Fruit fly (Drosophila melanogaster) whole organism, pupa: ENCODE results near the gene EMC2A.

ENCODE experiments used
- CG10348 ChIP-seq: fragments of 200-800 bp; sonication (Bioruptor generic); IDR thresholded peaks from 2 replicates; pipeline ENCODE4 v1.3.6; 2022; ENCODE audit warnings: missing biosample characterization, missing genetic modification characterization
- CG12605 ChIP-seq: fragments of 200-800 bp; sonication (Bioruptor generic); IDR thresholded peaks from 2 replicates; pipeline ENCODE4 v1.3.6; 2022; ENCODE audit warnings: missing biosample characterization, missing genetic modification characterization
- CG13204 ChIP-seq: fragments of 200-800 bp; sonication (Bioruptor generic); optimal IDR thresholded peaks from 2 replicates; lab custom pipeline; 2018; ENCODE audit warnings: missing biosample characterization, mild to moderate bottlenecking, missing genetic modification characterization, moderate library complexity
- CG14655 ChIP-seq: fragments of 200-800 bp; sonication (Bioruptor generic); optimal IDR thresholded peaks from 3 replicates; lab custom pipeline; 2017; ENCODE audit warnings: mild to moderate bottlenecking, missing biosample characterization, missing genetic modification reagents, missing genetic modification characterization
- CG15710 ChIP-seq: fragments of 200-800 bp; sonication (Bioruptor generic); optimal IDR thresholded peaks from 2 replicates; lab custom pipeline; 2018; ENCODE audit warnings: missing biosample characterization, mild to moderate bottlenecking, missing genetic modification characterization, moderate library complexity
- CG17806 ChIP-seq: fragments of 200-800 bp; sonication (Bioruptor generic); optimal IDR thresholded peaks from 2 replicates; lab custom pipeline; 2018; ENCODE audit warnings: missing biosample characterization, mild to moderate bottlenecking, missing genetic modification characterization, moderate library complexity
- CG32121 ChIP-seq: fragments of 200-800 bp; sonication (Bioruptor generic); IDR thresholded peaks from 2 replicates; pipeline ENCODE4 v1.3.6; 2022; ENCODE audit warnings: missing biosample characterization, missing genetic modification characterization
- CG34367 ChIP-seq: fragments of 200-800 bp; sonication (Bioruptor generic); optimal IDR thresholded peaks from 2 replicates; lab custom pipeline; 2018; ENCODE audit warnings: missing biosample characterization, mild to moderate bottlenecking, missing genetic modification characterization
- CG4496 ChIP-seq: fragments of 200-800 bp; sonication (Bioruptor generic); IDR thresholded peaks from 3 replicates; pipeline ENCODE4 v1.3.6; 2022; ENCODE audit warnings: missing biosample characterization, missing genetic modification characterization
- CG8159 ChIP-seq: fragments of 200-800 bp; sonication (Bioruptor generic); optimal IDR thresholded peaks from 3 replicates; lab custom pipeline; 2018; ENCODE audit warnings: missing biosample characterization, mild to moderate bottlenecking, missing genetic modification characterization, moderate library complexity
- CG8301 ChIP-seq: fragments of 200-800 bp; sonication (Bioruptor generic); optimal IDR thresholded peaks from 2 replicates; lab custom pipeline; 2018; ENCODE audit warnings: missing biosample characterization, mild to moderate bottlenecking, missing genetic modification characterization
- CG9948 ChIP-seq: fragments of 200-800 bp; sonication (Bioruptor generic); optimal IDR thresholded peaks from 2 replicates; lab custom pipeline; 2018; ENCODE audit warnings: missing biosample characterization, mild to moderate bottlenecking, missing genetic modification characterization, moderate library complexity
- D1 ChIP-seq: fragments of 200-800 bp; sonication (Bioruptor generic); optimal IDR thresholded peaks from 2 replicates; lab custom pipeline; 2018; ENCODE audit warnings: missing biosample characterization, mild to moderate bottlenecking, missing genetic modification characterization, moderate library complexity
- EcR ChIP-seq: fragments of 200-800 bp; sonication (Bioruptor generic); optimal IDR thresholded peaks from 3 replicates; lab custom pipeline; 2019; ENCODE audit warnings: missing biosample characterization, missing genetic modification characterization, mild to moderate bottlenecking, moderate library complexity, missing genetic modification reagents
- Ets98B ChIP-seq: fragments of 200-800 bp; sonication (Bioruptor generic); IDR thresholded peaks from 2 replicates; pipeline ENCODE4 v1.3.6; 2022; ENCODE audit warnings: missing biosample characterization, missing genetic modification characterization
- Pif1A ChIP-seq: fragments of 200-800 bp; sonication (Bioruptor generic); optimal IDR thresholded peaks from 3 replicates; lab custom pipeline; 2016; ENCODE audit warnings: missing biosample characterization, missing genetic modification characterization
- Pif1B ChIP-seq: fragments of 200-800 bp; sonication (Bioruptor generic); optimal IDR thresholded peaks from 3 replicates; lab custom pipeline; 2016; ENCODE audit warnings: missing biosample characterization, missing genetic modification characterization
- Snoo ChIP-seq: fragments of 200-800 bp; sonication (Bioruptor generic); optimal IDR thresholded peaks from 3 replicates; lab custom pipeline; 2017; ENCODE audit warnings: missing biosample characterization, mild to moderate bottlenecking, missing genetic modification characterization, inconsistent platforms
- fd96Ca ChIP-seq: fragments of 200-800 bp; sonication (Bioruptor generic); IDR thresholded peaks from 3 replicates; pipeline ENCODE4 v1.3.6; 2022; ENCODE audit warnings: missing biosample characterization, missing genetic modification characterization
- gl ChIP-seq: fragments of 200-800 bp; sonication (Bioruptor generic); optimal IDR thresholded peaks from 2 replicates; lab custom pipeline; 2018; ENCODE audit warnings: missing biosample characterization, mild to moderate bottlenecking, missing genetic modification characterization
- rn ChIP-seq: fragments of 200-800 bp; sonication (Bioruptor generic); IDR thresholded peaks from 2 replicates; pipeline ENCODE4 v1.3.6; 2022; ENCODE audit warnings: missing biosample characterization, missing genetic modification characterization

EMC2A gene

dm6 chr3R:16972575-16972974, 23.3 kb downstream of the EMC2A start:
- TF ChIP-seq Pif1B (GFP tag; lab: Kevin White, UChicago) (no peak), Ets98B (no peak), CG12605 (no peak), CG8301 (tag; lab: Kevin White, UChicago) (no peak), rn (no peak), CG14655 (GFP tag; lab: Kevin White, UChicago) (no peak), CG8159 (tag; lab: Kevin White, UChicago) (no peak), CG32121 (no peak)

dm6 chr3R:16972136-16972535, 23.7 kb downstream of the EMC2A start, which contains the start of gene Abd-B:
TSS of gene Abd-B (minus strand) at chr3R:16972236.
- TF ChIP-seq fd96Ca: no peak
- TF ChIP-seq CG8159 (tag; lab: Kevin White, UChicago): no peak
- TF ChIP-seq gl (tag; lab: Kevin White, UChicago): no peak
- TF ChIP-seq Pif1B (GFP tag; lab: Kevin White, UChicago): no peak
- TF ChIP-seq rn: no peak
- TF ChIP-seq CG9948 (tag; lab: Kevin White, UChicago): no peak
- no peak for TF ChIP-seq CG14655 (GFP tag; lab: Kevin White, UChicago)

DNA sequence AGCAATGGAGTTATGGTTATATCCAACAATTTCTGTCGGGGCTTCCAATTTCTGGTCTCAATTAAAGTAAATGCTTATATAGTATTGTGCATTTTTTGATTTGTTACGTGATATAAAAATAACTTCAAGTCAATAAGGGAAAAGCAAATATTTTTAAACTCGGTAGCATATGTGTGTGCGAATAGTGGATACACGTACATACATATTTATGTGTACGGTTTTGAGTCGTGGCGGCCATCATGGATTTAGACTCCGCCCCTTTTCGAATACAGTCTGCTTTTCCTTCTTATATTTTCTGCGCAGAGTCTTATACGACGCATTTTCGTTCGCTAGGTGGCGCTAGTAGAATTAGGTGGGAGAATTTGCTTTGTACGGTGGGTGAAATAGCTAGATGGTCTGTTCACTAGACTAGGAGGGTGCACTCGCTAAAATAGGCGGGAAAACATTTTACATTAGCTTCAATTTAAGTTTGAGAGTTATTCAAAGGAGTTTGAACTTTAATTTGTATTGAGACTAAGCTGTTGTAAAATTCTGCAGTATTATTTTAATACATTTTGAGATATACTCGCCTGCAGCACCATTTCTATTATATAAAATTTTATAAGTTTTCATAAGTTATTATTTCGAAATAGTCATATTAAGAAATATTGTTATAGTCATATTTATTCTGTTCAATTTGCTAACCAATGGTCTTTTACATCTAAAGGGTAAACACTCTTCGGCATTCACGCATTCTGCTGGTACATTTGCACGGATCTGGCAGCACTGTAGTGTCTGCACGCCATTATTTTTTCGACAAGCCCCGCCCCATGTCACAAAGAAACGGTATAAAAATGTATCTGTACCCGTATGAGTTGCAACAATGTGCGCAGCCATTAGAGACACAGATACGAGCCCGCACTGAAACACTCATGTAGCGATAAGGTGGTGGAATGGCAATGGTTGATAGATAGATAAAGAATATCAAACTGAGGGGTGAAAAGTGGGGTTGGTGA, 26.2 kb downstream of the EMC2A start:
- TF ChIP-seq CG32121 (peak; percentile 72; the same call in 1 of the 2 replicates), CG34367 (peak; percentile 44), CG10348 (no peak), D1 (tag; lab: Kevin White, UChicago) (peak; percentile 13), EcR (GFP tag; lab: Kevin White, UChicago) (no peak), CG14655 (GFP tag; lab: Kevin White, UChicago) (peak; percentile 74), fd96Ca (no peak), Snoo (tag; lab: Kevin White, UChicago) (peak; percentile 40), CG8159 (tag; lab: Kevin White, UChicago) (peak; percentile 58), Pif1A (GFP tag; lab: Kevin White, UChicago) (no peak), gl (tag; lab: Kevin White, UChicago) (peak; percentile 16), Pif1B (GFP tag; lab: Kevin White, UChicago) (peak; percentile 27), Ets98B (peak; percentile 76)

DNA sequence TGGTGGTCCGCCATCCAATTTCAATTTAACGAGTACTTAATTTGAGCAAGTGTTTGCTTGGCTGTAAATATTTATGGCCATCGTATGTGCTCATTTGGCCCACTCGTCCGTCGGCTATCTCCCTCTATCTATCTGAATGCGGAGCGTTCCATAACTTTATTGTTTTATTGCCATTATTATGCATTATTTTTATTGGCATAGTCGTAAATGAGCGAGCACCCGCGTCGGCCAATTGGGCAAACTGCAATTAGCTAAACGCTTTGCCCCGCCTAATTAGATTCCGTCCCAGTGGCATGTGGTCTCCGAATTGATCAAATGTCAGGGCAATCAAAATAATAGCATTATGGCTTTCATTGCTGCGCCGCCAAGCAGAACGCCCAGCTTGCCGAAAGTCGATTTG, 33.6 kb downstream of the EMC2A start:
- TF ChIP-seq Pif1A (GFP tag; lab: Kevin White, UChicago) (no peak), gl (tag; lab: Kevin White, UChicago) (no peak), CG8159 (tag; lab: Kevin White, UChicago) (no peak)

- TF ChIP-seq CG17806 (tag; lab: Kevin White, UChicago) (no peak), CG8301 (tag; lab: Kevin White, UChicago) (no peak), CG4496 (no peak), gl (tag; lab: Kevin White, UChicago) (no peak), Pif1A (GFP tag; lab: Kevin White, UChicago) (no peak), CG15710 (no peak), CG12605 (no peak), CG14655 (GFP tag; lab: Kevin White, UChicago) (no peak), EcR (GFP tag; lab: Kevin White, UChicago) (no peak)
These were observed 35.7 kb downstream of the EMC2A start for dm6 chr3R:16960219-16960618.

dm6 chr3R:16957759-16958536, 37.9 kb downstream of the EMC2A start:
- peak; percentile 85 for TF ChIP-seq CG9948 (tag; lab: Kevin White, UChicago)
- no peak for TF ChIP-seq gl (tag; lab: Kevin White, UChicago)
- TF ChIP-seq Pif1A (GFP tag; lab: Kevin White, UChicago): peak; percentile 47
- TF ChIP-seq CG10348: no peak
- TF ChIP-seq fd96Ca: no peak
- peak; percentile 63 for TF ChIP-seq CG34367
- TF ChIP-seq CG17806 (tag; lab: Kevin White, UChicago): no peak
- peak; percentile 69 for TF ChIP-seq CG32121
- peak; percentile 80 for TF ChIP-seq Snoo (tag; lab: Kevin White, UChicago)
- TF ChIP-seq D1 (tag; lab: Kevin White, UChicago): peak; percentile 11
- TF ChIP-seq CG13204: peak; percentile 44
- peak; percentile 41 for TF ChIP-seq Pif1B (GFP tag; lab: Kevin White, UChicago)
- TF ChIP-seq CG8301 (tag; lab: Kevin White, UChicago): peak; percentile 69
- TF ChIP-seq EcR (GFP tag; lab: Kevin White, UChicago): no peak
- TF ChIP-seq rn: no peak
- peak; percentile 82 for TF ChIP-seq CG15710
- TF ChIP-seq CG4496: no peak; the same call in 2 of the 3 replicates
- peak; percentile 85 for TF ChIP-seq CG8159 (tag; lab: Kevin White, UChicago)
- TF ChIP-seq CG14655 (GFP tag; lab: Kevin White, UChicago): peak; percentile 91
- peak; percentile 25; the same call in 1 of the 2 replicates for TF ChIP-seq Ets98B
- no peak for TF ChIP-seq CG12605
- TF ChIP-seq, all 21 proteins: peak for 13
